Worm (Caenorhabditis elegans): Measurements from ENCODE around the gene ceh-60.

ceh-60 gene

ce11 chrX:6517025-6517770, 12.7 kb downstream of the ceh-60 start:
- no peak for TF ChIP-seq alr-1 (tag; optimal IDR thresholded peaks at IDR 0.05)
- no peak for TF ChIP-seq nhr-10 (tag; optimal IDR thresholded peaks at IDR 0.05)
- TF ChIP-seq gmeb-1 (tag; optimal IDR thresholded peaks at IDR 0.05) = peak; percentile 18
- TF ChIP-seq unc-55 (GFP tag; optimal IDR thresholded peaks at IDR 0.05) = no peak
- TF ChIP-seq unc-39 (tag; optimal IDR thresholded peaks at IDR 0.05) = no peak
- TF ChIP-seq F13H6.1 (tag; optimal IDR thresholded peaks at IDR 0.05) = peak; percentile 3
- TF ChIP-seq Y55F3AM.14 (GFP tag; optimal IDR thresholded peaks at IDR 0.05) = no peak
- TF ChIP-seq crh-2 (tag; optimal IDR thresholded peaks at IDR 0.05) = peak; percentile 69
- peak; percentile 49 for TF ChIP-seq sma-9 (GFP tag; optimal IDR thresholded peaks at IDR 0.05)
- TF ChIP-seq sma-9 (tag; optimal IDR thresholded peaks at IDR 0.05) = no peak
- peak; percentile 54 for TF ChIP-seq nhr-129 (tag; optimal IDR thresholded peaks at IDR 0.05)
- TF ChIP-seq fos-1 (tag; optimal IDR thresholded peaks at IDR 0.05) = peak; percentile 57

ce11 chrX:6515267-6515666, 14.7 kb downstream of the ceh-60 start:
- TF ChIP-seq elt-3 (tag; optimal IDR thresholded peaks at IDR 0.05) = no peak
- no peak for TF ChIP-seq nhr-6 (tag; optimal IDR thresholded peaks at IDR 0.05)
- TF ChIP-seq blmp-1 (tag; optimal IDR thresholded peaks at IDR 0.05; ENCODE audit: insufficient read depth) = peak; percentile 99
- TF ChIP-seq fos-1 (tag; optimal IDR thresholded peaks at IDR 0.05) = peak; percentile 16
- no peak for TF ChIP-seq R02D3.7 (tag; optimal IDR thresholded peaks at IDR 0.05)
- TF ChIP-seq ZK546.5 (tag; optimal IDR thresholded peaks at IDR 0.05) = no peak
- TF ChIP-seq lin-13 (GFP tag; optimal IDR thresholded peaks at IDR 0.05) = no peak
- no peak for TF ChIP-seq F13H6.1 (tag; optimal IDR thresholded peaks at IDR 0.05)
- TF ChIP-seq gmeb-1 (tag; optimal IDR thresholded peaks at IDR 0.05) = no peak
- peak; percentile 18 for TF ChIP-seq ceh-16 (tag; optimal IDR thresholded peaks at IDR 0.05)
- TF ChIP-seq elt-1 (tag; optimal IDR thresholded peaks at IDR 0.05) = no peak
- peak; percentile 37 for TF ChIP-seq nhr-25 (tag; optimal IDR thresholded peaks at IDR 0.05)
- peak; percentile 66 for TF ChIP-seq nhr-21 (tag; optimal IDR thresholded peaks at IDR 0.05)
- TF ChIP-seq unc-39 (tag; optimal IDR thresholded peaks at IDR 0.05) = no peak

ce11 chrX:6514466-6514865, 15.5 kb downstream of the ceh-60 start:
- TF ChIP-seq fos-1 (tag; optimal IDR thresholded peaks at IDR 0.05) (peak; percentile 16), sma-9 (GFP tag; optimal IDR thresholded peaks at IDR 0.05) (peak; percentile 6), sma-9 (tag; optimal IDR thresholded peaks at IDR 0.05) (no peak), lin-39 (tag; optimal IDR thresholded peaks at IDR 0.05) (no peak), nhr-21 (tag; optimal IDR thresholded peaks at IDR 0.05) (peak; percentile 20), unc-62 (GFP tag; optimal IDR thresholded peaks at IDR 0.05) (no peak)

ce11 chrX:6511985-6512384, 18.0 kb downstream of the ceh-60 start, which contains the start of gene ttr-35:
TSS of gene ttr-35 (plus strand) at chrX:6512285.
- TF ChIP-seq unc-62 (GFP tag; optimal IDR thresholded peaks at IDR 0.05) (no peak), nhr-12 (tag; optimal IDR thresholded peaks at IDR 0.05) (no peak), lin-13 (GFP tag; optimal IDR thresholded peaks at IDR 0.05) (no peak)

- TF ChIP-seq aly-2 (tag; optimal IDR thresholded peaks at IDR 0.05) = no peak
- no peak for TF ChIP-seq ztf-11 (tag; optimal IDR thresholded peaks at IDR 0.05)
- TF ChIP-seq sma-3 (GFP tag; optimal IDR thresholded peaks at IDR 0.05) = no peak
- TF ChIP-seq nhr-12 (tag; optimal IDR thresholded peaks at IDR 0.05) = no peak
Measured at ce11 chrX:6510627-6511026, 19.3 kb downstream of the ceh-60 start, which contains the start of gene ttr-36. TSS of gene ttr-36 (plus strand) at chrX:6510927.

ce11 chrX:6509813-6510212, 20.1 kb downstream of the ceh-60 start:
- no peak for TF ChIP-seq ztf-11 (tag; optimal IDR thresholded peaks at IDR 0.05)
- TF ChIP-seq lin-13 (GFP tag; optimal IDR thresholded peaks at IDR 0.05) = no peak
- no peak for TF ChIP-seq egl-27 (tag; optimal IDR thresholded peaks at IDR 0.05)
- TF ChIP-seq ceh-16 (tag; optimal IDR thresholded peaks at IDR 0.05) = no peak
- TF ChIP-seq skn-1 (tag; optimal IDR thresholded peaks at IDR 0.05) = no peak
- no peak for TF ChIP-seq lin-11 (tag; optimal IDR thresholded peaks at IDR 0.05)
- no peak for TF ChIP-seq R02D3.7 (tag; optimal IDR thresholded peaks at IDR 0.05)
- no peak for TF ChIP-seq ama-1 (optimal IDR thresholded peaks at IDR 0.05)
- no peak for TF ChIP-seq crh-2 (tag; optimal IDR thresholded peaks at IDR 0.05)
- TF ChIP-seq nhr-23 (tag; optimal IDR thresholded peaks at IDR 0.05) = no peak
- no peak for TF ChIP-seq blmp-1 (tag; optimal IDR thresholded peaks at IDR 0.05; ENCODE audit: insufficient read depth)
- TF ChIP-seq F13H6.1 (tag; optimal IDR thresholded peaks at IDR 0.05) = peak; percentile 42
- TF ChIP-seq ZK546.5 (tag; optimal IDR thresholded peaks at IDR 0.05) = no peak
- TF ChIP-seq nhr-11 (tag; optimal IDR thresholded peaks at IDR 0.05) = no peak
- no peak for TF ChIP-seq mbf-1 (tag; optimal IDR thresholded peaks at IDR 0.05)
- no peak for TF ChIP-seq sem-4 (tag; optimal IDR thresholded peaks at IDR 0.05)
- TF ChIP-seq unc-55 (GFP tag; optimal IDR thresholded peaks at IDR 0.05) = no peak
- TF ChIP-seq nhr-12 (tag; optimal IDR thresholded peaks at IDR 0.05) = no peak
- TF ChIP-seq lsy-2 (tag; optimal IDR thresholded peaks at IDR 0.05) = peak in 1 of 2 experiments; percentile 42
- no peak for TF ChIP-seq sma-3 (GFP tag; optimal IDR thresholded peaks at IDR 0.05)
- no peak for TF ChIP-seq zag-1 (tag; optimal IDR thresholded peaks at IDR 0.05)
- TF ChIP-seq C34F6.9 (tag; optimal IDR thresholded peaks at IDR 0.05) = no peak
- TF ChIP-seq lin-39 (tag; optimal IDR thresholded peaks at IDR 0.05) = no peak
- no peak for TF ChIP-seq gmeb-1 (tag; optimal IDR thresholded peaks at IDR 0.05)
- no peak for TF ChIP-seq nhr-10 (tag; optimal IDR thresholded peaks at IDR 0.05)
- TF ChIP-seq dmd-4 (tag; optimal IDR thresholded peaks at IDR 0.05) = no peak
- TF ChIP-seq aly-2 (tag; optimal IDR thresholded peaks at IDR 0.05) = no peak
- peak; percentile 44 for TF ChIP-seq nhr-129 (tag; optimal IDR thresholded peaks at IDR 0.05)
- TF ChIP-seq unc-39 (tag; optimal IDR thresholded peaks at IDR 0.05) = no peak
